Worm (Caenorhabditis elegans) whole organism, L4/young adult: ENCODE measurements around the gene bath-30.

ENCODE experiments used
- W03F9.2 ChIP-seq: fragments of 150-350 bp; optimal IDR thresholded peaks from 2 replicates; lab custom pipeline; 2014; ENCODE audit warnings: missing biosample characterization, missing genetic modification characterization
- dao-5 ChIP-seq: sonication (generic microtip); optimal IDR thresholded peaks from 2 replicates; lab custom pipeline; 2016; ENCODE audit warnings: missing genotype, missing genetic modification characterization, moderate library complexity, missing compliant biosample characterization

DNA sequence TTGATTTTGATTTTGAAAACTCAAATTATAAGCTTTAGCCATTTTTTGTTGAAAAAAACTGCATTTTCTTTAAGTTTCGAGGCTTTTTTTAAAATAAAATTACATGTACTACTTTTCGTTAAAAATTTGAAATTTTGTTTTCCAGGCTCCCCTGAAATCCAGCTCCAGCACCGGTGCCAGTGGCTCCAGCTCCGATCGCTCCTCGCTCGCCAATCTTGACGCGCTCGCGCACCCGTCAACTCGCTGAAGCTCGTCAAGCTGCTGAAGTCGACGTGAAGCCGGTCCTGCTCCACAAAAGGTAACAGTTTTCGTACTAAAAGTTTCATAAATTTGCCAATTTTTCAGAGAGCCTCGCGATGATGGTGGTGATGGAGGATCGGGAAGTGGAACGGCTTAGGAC lies 5.4 kb downstream of the bath-30 start:
- TF ChIP-seq dao-5 (no peak), W03F9.2 (tag; lab: Kevin White, UChicago) (no peak)
